Fruit fly (Drosophila melanogaster) whole organism, prepupa: ENCODE measurements around the gene ppk23.

Source experiments
- CG11762 ChIP-seq: fragments of 200-800 bp; sonication (Bioruptor generic); optimal IDR thresholded peaks from 3 replicates; lab custom pipeline; 2016; ENCODE audit warnings: missing biosample characterization, missing genetic modification characterization; ENCODE audit not compliant: insufficient read depth
- CG15336 ChIP-seq: fragments of 200-800 bp; sonication (Bioruptor generic); IDR thresholded peaks from 2 replicates; pipeline ENCODE4 v1.3.6; 2022; ENCODE audit warnings: missing biosample characterization, missing genetic modification characterization
- CG16779 ChIP-seq: fragments of 200-800 bp; sonication (Bioruptor generic); optimal IDR thresholded peaks from 3 replicates; lab custom pipeline; 2017; ENCODE audit warnings: missing biosample characterization, mild to moderate bottlenecking, missing genetic modification characterization
- CG8119 ChIP-seq: fragments of 200-800 bp; sonication (Bioruptor generic); IDR thresholded peaks from 3 replicates; pipeline ENCODE4 v1.3.6; 2022; ENCODE audit warnings: missing biosample characterization, missing genetic modification characterization
- Hr39 ChIP-seq: fragments of 200-800 bp; sonication (Bioruptor generic); optimal IDR thresholded peaks from 2 replicates; lab custom pipeline; 2016; ENCODE audit warnings: missing biosample characterization, missing genetic modification characterization
- Lpt ChIP-seq: fragments of 200-800 bp; sonication (Bioruptor generic); optimal IDR thresholded peaks from 3 replicates; lab custom pipeline; 2016; ENCODE audit warnings: missing biosample characterization, missing genetic modification characterization
- Sox102F ChIP-seq: fragments of 200-800 bp; sonication (Bioruptor generic); optimal IDR thresholded peaks from 2 replicates; lab custom pipeline; 2016; ENCODE audit warnings: missing biosample characterization, mild to moderate bottlenecking, missing genetic modification characterization
- svp ChIP-seq: fragments of 200-800 bp; sonication (Bioruptor generic); peaks from one replicate; lab custom pipeline; 2016; ENCODE audit warnings: missing biosample characterization, missing genetic modification characterization

DNA sequence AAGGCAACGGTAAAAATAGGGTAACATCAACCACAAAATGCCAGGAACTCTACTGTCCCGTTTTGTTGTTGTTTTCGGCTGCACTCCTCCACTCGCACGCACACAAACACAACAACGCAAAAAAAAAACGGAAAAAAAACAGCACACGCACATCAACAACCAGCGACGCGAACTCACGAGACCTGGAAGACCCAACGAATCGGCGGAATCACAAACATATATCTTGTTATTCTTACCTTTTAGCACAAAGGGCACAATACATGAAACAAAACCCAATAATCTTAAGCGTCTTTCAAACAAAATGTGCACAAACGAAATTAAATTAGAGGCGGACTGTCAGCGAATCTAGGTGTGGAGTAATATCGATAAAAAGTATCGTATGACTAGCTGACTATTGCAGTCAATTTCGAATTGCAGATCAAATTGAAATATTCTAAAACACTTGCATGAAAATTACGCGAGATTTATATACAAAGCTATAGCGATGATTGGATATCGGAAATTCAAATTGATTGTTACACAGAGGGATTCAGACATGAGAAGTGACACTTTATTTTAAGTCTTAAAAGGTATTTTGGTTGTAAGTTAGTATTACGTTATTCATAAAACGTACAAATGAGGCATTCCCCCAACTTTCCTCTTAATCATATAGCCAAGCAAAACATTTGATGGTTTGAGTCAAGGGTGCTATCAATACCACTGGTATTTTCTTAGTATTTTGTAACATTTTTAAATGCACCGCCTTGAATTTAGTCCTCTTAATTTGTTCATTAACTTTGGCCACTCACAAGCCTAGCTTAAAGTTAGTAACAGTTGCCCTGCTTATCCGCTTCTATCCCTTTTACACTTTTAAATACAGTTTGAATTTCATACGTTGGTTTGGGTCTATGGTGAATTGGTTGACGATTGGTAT lies 10.1 kb upstream of the ppk23 start, which contains the start of gene Ankle2:
- no peak for TF ChIP-seq Lpt
- no peak for TF ChIP-seq Hr39 (GFP tag; lab: Kevin White, UChicago)
- TF ChIP-seq CG11762 (GFP tag; lab: Kevin White, UChicago): no peak
- TF ChIP-seq svp: peak; percentile 49
- TF ChIP-seq Sox102F (GFP tag; lab: Kevin White, UChicago): no peak
- no peak for TF ChIP-seq CG16779
- no peak for TF ChIP-seq CG8119 (GFP tag; lab: Robert Waterston, UW)
- TF ChIP-seq CG15336 (GFP tag; lab: Robert Waterston, UW): peak; percentile 17; the same call in 1 of the 2 replicates
